Worm (Caenorhabditis elegans) whole organism, L2 larva: Measurements from ENCODE around the gene T11G6.3.

Experiments
- C34F6.9 ChIP-seq: fragments of 150-350 bp; optimal IDR thresholded peaks from 2 replicates; lab custom pipeline; 2014; ENCODE audit warnings: missing biosample characterization, missing genetic modification characterization
- R02D3.7 ChIP-seq: fragments of 150-350 bp; optimal IDR thresholded peaks from 2 replicates; lab custom pipeline; 2014; ENCODE audit warnings: missing biosample characterization, missing genetic modification characterization
- Y55F3AM.14 ChIP-seq: fragments of 200-800 bp; sonication (Bioruptor generic); optimal IDR thresholded peaks from 2 replicates; lab custom pipeline; 2018; ENCODE audit warnings: mild to moderate bottlenecking, missing genetic modification characterization, missing compliant biosample characterization
- ZK546.5 ChIP-seq: sonication (generic microtip); optimal IDR thresholded peaks from 2 replicates; lab custom pipeline; 2017; ENCODE audit warnings: missing biosample characterization, missing genetic modification characterization
- aly-2 ChIP-seq: fragments of 150-350 bp; optimal IDR thresholded peaks from 2 replicates; lab custom pipeline; 2014; ENCODE audit warnings: missing biosample characterization, missing genetic modification characterization
- ama-1 ChIP-seq: fragments of 150-350 bp; optimal IDR thresholded peaks from 2 replicates; lab custom pipeline; 2018; ENCODE audit warnings: inconsistent platforms
- blmp-1 ChIP-seq: sonication (generic microtip); optimal IDR thresholded peaks from 2 replicates; lab custom pipeline; 2017; ENCODE audit warnings: missing genetic modification characterization, mild to moderate bottlenecking, missing compliant biosample characterization, antibody characterized with exemption, moderate library complexity; ENCODE audit not compliant: insufficient read depth
- ceh-16 ChIP-seq: fragments of 150-350 bp; optimal IDR thresholded peaks from 2 replicates; lab custom pipeline; 2014; ENCODE audit warnings: missing biosample characterization, missing genetic modification characterization
- crh-2 ChIP-seq: sonication (generic microtip); optimal IDR thresholded peaks from 2 replicates; lab custom pipeline; 2017; ENCODE audit warnings: missing biosample characterization, missing genetic modification characterization
- fos-1 ChIP-seq: fragments of 150-350 bp; optimal IDR thresholded peaks from 2 replicates; lab custom pipeline; 2014; ENCODE audit warnings: missing biosample characterization, missing genetic modification characterization
- gmeb-1 ChIP-seq: fragments of 150-350 bp; optimal IDR thresholded peaks from 2 replicates; lab custom pipeline; 2014; ENCODE audit warnings: missing biosample characterization, missing genetic modification characterization
- lin-11 ChIP-seq: fragments of 150-350 bp; sonication (generic microtip); optimal IDR thresholded peaks from 2 replicates; lab custom pipeline; 2014; ENCODE audit warnings: missing biosample characterization, missing genetic modification characterization, inconsistent platforms, mixed read lengths
- lin-39 ChIP-seq: fragments of 150-350 bp; optimal IDR thresholded peaks from 2 replicates; lab custom pipeline; 2014; ENCODE audit warnings: missing biosample characterization, missing genetic modification reagents, missing genetic modification characterization
- lsy-2 ChIP-seq, 2 experiments: fragments of 150-350 bp in 1 of 2; sonication (generic microtip) in 1 of 2; optimal IDR thresholded peaks; 2 replicates each; lab custom pipeline; 2014 to 2017; ENCODE audit warnings: missing biosample characterization in 2 of 2, missing genetic modification characterization in 2 of 2
- mab-5 ChIP-seq: fragments of 150-350 bp; optimal IDR thresholded peaks from 2 replicates; lab custom pipeline; 2014; ENCODE audit warnings: missing biosample characterization, missing genetic modification characterization
- mbf-1 ChIP-seq: sonication (generic microtip); optimal IDR thresholded peaks from 2 replicates; lab custom pipeline; 2017; ENCODE audit warnings: missing biosample characterization, missing genetic modification characterization
- mdl-1 ChIP-seq, 2 experiments: fragments of 150-350 bp in 1 of 2; sonication (generic microtip) in 1 of 2; optimal IDR thresholded peaks; 2 replicates each; lab custom pipeline; 2017; ENCODE audit warnings: missing biosample characterization in 2 of 2, missing genetic modification characterization in 2 of 2
- nhr-10 ChIP-seq: sonication (generic microtip); optimal IDR thresholded peaks from 2 replicates; lab custom pipeline; 2017; ENCODE audit warnings: missing biosample characterization, missing genetic modification characterization
- nhr-12 ChIP-seq: fragments of 150-350 bp; optimal IDR thresholded peaks from 2 replicates; lab custom pipeline; 2014; ENCODE audit warnings: missing biosample characterization, missing genetic modification characterization
- nhr-129 ChIP-seq: fragments of 150-350 bp; optimal IDR thresholded peaks from 2 replicates; lab custom pipeline; 2014; ENCODE audit warnings: missing biosample characterization, missing genetic modification characterization
- nhr-21 ChIP-seq: fragments of 150-350 bp; optimal IDR thresholded peaks from 2 replicates; lab custom pipeline; 2014; ENCODE audit warnings: missing biosample characterization, missing genetic modification characterization
- nhr-23 ChIP-seq: fragments of 150-350 bp; optimal IDR thresholded peaks from 2 replicates; lab custom pipeline; 2014; ENCODE audit warnings: missing biosample characterization, missing genetic modification reagents, missing genetic modification characterization
- nhr-237 ChIP-seq: fragments of 150-350 bp; optimal IDR thresholded peaks from 2 replicates; lab custom pipeline; 2014; ENCODE audit warnings: missing biosample characterization, missing genetic modification characterization
- nhr-25 ChIP-seq: fragments of 150-350 bp; sonication (generic microtip); optimal IDR thresholded peaks from 3 replicates; lab custom pipeline; 2014; ENCODE audit warnings: missing biosample characterization, missing genetic modification characterization
- nhr-6 ChIP-seq: fragments of 150-350 bp; optimal IDR thresholded peaks from 2 replicates; lab custom pipeline; 2014; ENCODE audit warnings: missing biosample characterization, missing genetic modification characterization
- nhr-77 ChIP-seq: fragments of 150-350 bp; optimal IDR thresholded peaks from 2 replicates; lab custom pipeline; 2014; ENCODE audit warnings: missing biosample characterization, missing genetic modification characterization
- peb-1 ChIP-seq: fragments of 150-350 bp; optimal IDR thresholded peaks from 2 replicates; lab custom pipeline; 2014; ENCODE audit warnings: missing biosample characterization, missing genetic modification characterization
- sem-4 ChIP-seq: fragments of 150-350 bp; optimal IDR thresholded peaks from 2 replicates; lab custom pipeline; 2014; ENCODE audit warnings: missing biosample characterization, missing genetic modification reagents, missing genetic modification characterization
- sma-9 ChIP-seq, 2 experiments: fragments of 150-350 bp in 1 of 2; sonication (generic microtip) in 1 of 2; optimal IDR thresholded peaks; 2 replicates each; lab custom pipeline; 2014 to 2016; ENCODE audit warnings: missing genetic modification characterization in 2 of 2, mild to moderate bottlenecking in 1 of 2, missing biosample characterization in 1 of 2, missing compliant biosample characterization in 1 of 2, missing genetic modification reagents in 1 of 2, moderate library complexity in 1 of 2
- unc-39 ChIP-seq: fragments of 150-350 bp; optimal IDR thresholded peaks from 2 replicates; lab custom pipeline; 2014; ENCODE audit warnings: missing biosample characterization, missing genetic modification characterization
- unc-55 ChIP-seq: fragments of 150-350 bp; sonication (generic microtip); optimal IDR thresholded peaks from 3 replicates; lab custom pipeline; 2014; ENCODE audit warnings: missing biosample characterization, missing genetic modification reagents, missing genetic modification characterization
- ztf-4 ChIP-seq: fragments of 150-350 bp; optimal IDR thresholded peaks from 2 replicates; lab custom pipeline; 2014; ENCODE audit warnings: missing biosample characterization, missing genetic modification characterization

T11G6.3 gene

DNA sequence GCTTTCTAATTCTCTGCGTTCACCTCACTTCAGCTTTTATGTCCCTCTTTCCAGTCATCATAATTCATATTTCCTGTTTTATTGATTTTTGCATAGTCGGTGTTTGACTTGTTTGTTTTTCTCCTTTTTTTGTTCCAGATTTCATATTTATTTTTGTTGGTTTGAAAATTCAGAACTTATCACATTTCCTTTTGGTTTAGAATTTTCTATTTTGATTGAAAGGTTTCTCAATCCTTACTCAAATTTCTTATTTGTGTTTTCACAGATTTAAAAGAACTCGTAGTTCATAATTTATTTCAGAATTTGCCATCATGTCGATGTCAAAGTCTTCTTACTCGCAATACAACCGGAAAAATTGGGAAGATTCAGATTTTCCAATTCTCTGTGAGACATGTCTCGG is 6.1 kb upstream of the T11G6.3 start, which contains the start of gene rbm-22:
Gene rbm-22, plus strand, starts transcription at position 301 of the 400 bp plus-strand sequence.
- no peak for TF ChIP-seq lin-11 (tag; lab: Kevin White, UChicago)
- no peak for TF ChIP-seq nhr-77 (tag; lab: Kevin White, UChicago)
- TF ChIP-seq nhr-6, result no peak
- no peak for TF ChIP-seq ama-1 (lab: Kevin White, UChicago)
- TF ChIP-seq aly-2 (tag; lab: Kevin White, UChicago), result no peak
- no peak for TF ChIP-seq ztf-4 (tag; lab: Kevin White, UChicago)
- TF ChIP-seq fos-1, result no peak
- TF ChIP-seq gmeb-1 (tag; lab: Kevin White, UChicago), result no peak
- no peak for TF ChIP-seq unc-39
- TF ChIP-seq nhr-10, result no peak
- no peak for TF ChIP-seq ZK546.5 (tag; lab: Kevin White, UChicago)
- TF ChIP-seq mab-5 (tag; lab: Kevin White, UChicago), result no peak

DNA sequence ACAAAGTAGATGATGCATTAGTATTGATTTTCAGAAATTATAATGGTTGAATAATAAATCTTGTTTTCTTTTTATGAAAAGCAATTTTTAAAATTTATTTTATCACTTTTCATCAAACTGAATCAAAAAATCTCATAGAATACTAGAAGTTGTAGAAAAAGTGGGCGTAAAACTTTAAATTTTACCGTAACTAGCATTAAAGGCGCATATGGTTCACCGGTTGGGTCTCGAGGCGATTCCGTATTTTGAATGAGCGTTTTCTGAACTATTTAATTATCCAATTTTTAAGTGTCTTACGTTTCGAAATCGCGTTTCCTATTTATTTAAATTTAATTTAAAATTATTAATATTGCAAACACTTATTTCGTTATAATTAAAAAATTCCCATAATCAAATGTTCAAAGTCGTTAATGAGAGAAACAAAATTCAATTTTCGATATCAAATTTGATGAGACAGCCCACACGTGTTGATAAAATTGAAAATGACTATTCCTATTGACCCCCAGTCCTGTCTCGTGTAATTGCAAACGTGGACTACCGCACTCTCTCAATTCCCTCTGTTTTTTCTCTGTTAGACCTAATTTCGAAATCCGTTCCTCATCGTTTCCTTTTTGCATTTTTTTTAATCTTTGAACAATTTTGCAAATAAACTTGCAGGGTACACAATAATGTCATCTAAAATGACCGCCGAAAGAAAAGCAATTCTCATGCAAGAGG is 3.4 kb upstream of the T11G6.3 start, which contains the start of the genes T11G6.2 and hars-1:
Gene T11G6.2, minus strand, starts transcription at position 197 of the 717 bp plus-strand sequence.
Gene hars-1, plus strand, starts transcription at position 658 of the 717 bp plus-strand sequence.
- peak; percentile 63 for TF ChIP-seq nhr-129 (tag; lab: Kevin White, UChicago)
- no peak for TF ChIP-seq mbf-1 (tag; lab: Kevin White, UChicago)
- no peak for TF ChIP-seq ama-1 (lab: Kevin White, UChicago)
- TF ChIP-seq unc-55, result peak; percentile 47
- no peak for TF ChIP-seq nhr-77 (tag; lab: Kevin White, UChicago)
- TF ChIP-seq nhr-12, result no peak
- no peak for TF ChIP-seq nhr-23 (tag; lab: Kevin White, UChicago)
- no peak for TF ChIP-seq Y55F3AM.14
- TF ChIP-seq mab-5 (tag; lab: Kevin White, UChicago), result no peak
- TF ChIP-seq lin-11 (tag; lab: Kevin White, UChicago), result no peak
- TF ChIP-seq C34F6.9, result peak; percentile 31
- no peak for TF ChIP-seq nhr-25 (tag; lab: Kevin White, UChicago)
- no peak for TF ChIP-seq gmeb-1 (tag; lab: Kevin White, UChicago)
- TF ChIP-seq ceh-16 (tag; lab: Kevin White, UChicago), result no peak
- TF ChIP-seq fos-1, result peak; percentile 88
- TF ChIP-seq peb-1 (tag; lab: Kevin White, UChicago), result no peak
- no peak for TF ChIP-seq lin-39 (tag; lab: Kevin White, UChicago)
- no peak for TF ChIP-seq aly-2 (tag; lab: Kevin White, UChicago)
- no peak for TF ChIP-seq ZK546.5 (tag; lab: Kevin White, UChicago)
- TF ChIP-seq sma-9 (GFP tag; optimal IDR thresholded peaks at IDR 0.05; lab: Kevin White, UChicago), result no peak
- TF ChIP-seq sma-9 (tag; optimal IDR thresholded peaks at IDR 0.05; lab: Kevin White, UChicago), result no peak
- no peak for TF ChIP-seq nhr-6
- no peak for TF ChIP-seq nhr-21 (tag; lab: Kevin White, UChicago)
- no peak for TF ChIP-seq blmp-1 (tag; lab: Kevin White, UChicago)
- peak; percentile 64 for TF ChIP-seq crh-2 (tag; lab: Kevin White, UChicago)
- TF ChIP-seq mdl-1 (tag; optimal IDR thresholded peaks at IDR 0.05; lab: Kevin White, UChicago), result no peak
- peak in 1 of 2 experiments; percentile 32 for TF ChIP-seq lsy-2 (tag; optimal IDR thresholded peaks at IDR 0.05; lab: Kevin White, UChicago)

ce11 chrIV:10855946-10856345 is 909 bp upstream of the T11G6.3 start:
- TF ChIP-seq nhr-237 (tag; lab: Kevin White, UChicago), result no peak
- no peak for TF ChIP-seq R02D3.7

DNA sequence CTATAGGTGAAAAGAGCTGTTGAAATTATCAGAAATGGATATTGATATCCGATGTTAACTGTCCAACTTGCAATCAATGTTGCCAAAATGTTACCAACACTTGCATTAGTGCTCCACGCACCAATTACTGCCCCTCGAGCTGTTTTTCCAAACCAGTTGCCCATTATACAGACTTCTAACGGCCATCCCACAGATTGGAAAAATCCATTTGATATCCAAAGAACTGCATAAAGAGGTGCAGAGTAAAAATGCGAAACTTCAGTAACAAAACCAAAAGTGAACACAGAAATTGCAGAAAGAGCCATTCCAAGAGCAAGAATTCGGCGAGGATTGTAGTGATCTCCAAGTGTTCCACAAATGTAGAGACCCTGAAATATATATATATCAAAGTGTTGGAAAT is 995 bp downstream of the T11G6.3 start:
- TF ChIP-seq unc-39, result no peak
- no peak for TF ChIP-seq nhr-23 (tag; lab: Kevin White, UChicago)
- no peak for TF ChIP-seq aly-2 (tag; lab: Kevin White, UChicago)
- TF ChIP-seq mbf-1 (tag; lab: Kevin White, UChicago), result no peak

ce11 chrIV:10852403-10852802 is 2.6 kb downstream of the T11G6.3 start:
- TF ChIP-seq fos-1, result peak; percentile 23
- peak; percentile 46 for TF ChIP-seq C34F6.9
- peak; percentile 29 for TF ChIP-seq crh-2 (tag; lab: Kevin White, UChicago)
- peak; percentile 56 for TF ChIP-seq blmp-1 (tag; lab: Kevin White, UChicago)
- TF ChIP-seq nhr-25 (tag; lab: Kevin White, UChicago), result no peak
- peak in 1 of 2 experiments; percentile 45 for TF ChIP-seq lsy-2 (tag; optimal IDR thresholded peaks at IDR 0.05; lab: Kevin White, UChicago)
- TF ChIP-seq nhr-129 (tag; lab: Kevin White, UChicago), result peak; percentile 2
- peak; percentile 54 for TF ChIP-seq unc-55
- no peak for TF ChIP-seq sem-4
- TF ChIP-seq R02D3.7, result no peak
- TF ChIP-seq, all 48 proteins: peak for 7
